Fruit fly (Drosophila melanogaster) Kc167 (cell line): ENCODE data around the gene CG1847.

Experiments used
- Myc ChIP-seq: fragments of >200 bp; optimal IDR thresholded peaks from 2 replicates; lab custom pipeline; 2017; ENCODE audit warnings: missing external identifiers
- Sin3A ChIP-seq: fragments of >200 bp; optimal IDR thresholded peaks from 2 replicates; lab custom pipeline; 2018; ENCODE audit warnings: missing external identifiers
- h ChIP-seq: fragments of >200 bp; optimal IDR thresholded peaks from 3 replicates; lab custom pipeline; 2018; ENCODE audit warnings: missing external identifiers
- insv ChIP-seq: fragments of >200 bp; optimal IDR thresholded peaks from 3 replicates; lab custom pipeline; 2018; ENCODE audit warnings: missing external identifiers
- psq ChIP-seq: fragments of >200 bp; optimal IDR thresholded peaks from 2 replicates; lab custom pipeline; 2017; ENCODE audit warnings: missing external identifiers
- ttk ChIP-seq: sonication (Bioruptor generic); optimal IDR thresholded peaks from 2 replicates; lab custom pipeline; 2017; ENCODE audit warnings: missing external identifiers

The CG1847 gene

dm6 chrX:11868866-11869265 lies at the start of gene CG1847, which contains the start of gene Nrd1:
CG1847 (plus strand) TSS chrX:11869170.
Nrd1 (minus strand) TSS chrX:11868893.
- no peak for TF ChIP-seq insv
- TF ChIP-seq psq (lab: Kevin White, UChicago): no peak
- TF ChIP-seq ttk (lab: Kevin White, UChicago): no peak
- no peak for TF ChIP-seq Myc (lab: Kevin White, UChicago)
- no peak for TF ChIP-seq Sin3A (lab: Kevin White, UChicago)
- no peak for TF ChIP-seq h (lab: Kevin White, UChicago)

- TF ChIP-seq Myc (lab: Kevin White, UChicago) (no peak), ttk (lab: Kevin White, UChicago) (no peak), h (lab: Kevin White, UChicago) (no peak), Sin3A (lab: Kevin White, UChicago) (no peak), insv (no peak), psq (lab: Kevin White, UChicago) (no peak)
Observed at dm6 chrX:11819241-11819862, 49.6 kb upstream of the CG1847 start.

dm6 chrX:11820284-11821075 lies 48.5 kb upstream of the CG1847 start:
- TF ChIP-seq psq (lab: Kevin White, UChicago): no peak
- no peak for TF ChIP-seq ttk (lab: Kevin White, UChicago)
- no peak for TF ChIP-seq insv
- TF ChIP-seq Sin3A (lab: Kevin White, UChicago): no peak
- no peak for TF ChIP-seq Myc (lab: Kevin White, UChicago)
- no peak for TF ChIP-seq h (lab: Kevin White, UChicago)

- TF ChIP-seq Myc (lab: Kevin White, UChicago) (no peak), Sin3A (lab: Kevin White, UChicago) (no peak), h (lab: Kevin White, UChicago) (no peak), insv (no peak), ttk (lab: Kevin White, UChicago) (no peak), psq (lab: Kevin White, UChicago) (no peak)
Observed at dm6 chrX:11821946-11822345, 47.0 kb upstream of the CG1847 start.

- TF ChIP-seq Sin3A (lab: Kevin White, UChicago) (no peak), insv (no peak), Myc (lab: Kevin White, UChicago) (no peak), ttk (lab: Kevin White, UChicago) (no peak), psq (lab: Kevin White, UChicago) (no peak), h (lab: Kevin White, UChicago) (no peak)
Observed at dm6 chrX:11823003-11823402, 46.0 kb upstream of the CG1847 start.

dm6 chrX:11828336-11829007 lies 40.5 kb upstream of the CG1847 start:
- TF ChIP-seq Myc (lab: Kevin White, UChicago) (no peak), Sin3A (lab: Kevin White, UChicago) (no peak), ttk (lab: Kevin White, UChicago) (no peak), insv (no peak), h (lab: Kevin White, UChicago) (no peak), psq (lab: Kevin White, UChicago) (no peak)

- no peak for TF ChIP-seq insv
- TF ChIP-seq ttk (lab: Kevin White, UChicago): no peak
- no peak for TF ChIP-seq h (lab: Kevin White, UChicago)
- TF ChIP-seq Myc (lab: Kevin White, UChicago): no peak
- TF ChIP-seq psq (lab: Kevin White, UChicago): no peak
- TF ChIP-seq Sin3A (lab: Kevin White, UChicago): no peak
Observed at dm6 chrX:11837926-11838325, 31.0 kb upstream of the CG1847 start, which contains the start of gene CG15741. CG15741 (minus strand) TSS chrX:11838026.

- no peak for TF ChIP-seq Myc (lab: Kevin White, UChicago)
- TF ChIP-seq Sin3A (lab: Kevin White, UChicago): no peak
- no peak for TF ChIP-seq psq (lab: Kevin White, UChicago)
- TF ChIP-seq ttk (lab: Kevin White, UChicago): no peak
- no peak for TF ChIP-seq insv
- TF ChIP-seq h (lab: Kevin White, UChicago): no peak
Observed at dm6 chrX:11839308-11839707, 29.7 kb upstream of the CG1847 start, which contains the start of gene Cyp28c1. Cyp28c1 (plus strand) TSS chrX:11839608.

dm6 chrX:11841702-11842378 lies 27.1 kb upstream of the CG1847 start:
- TF ChIP-seq Sin3A (lab: Kevin White, UChicago): no peak
- TF ChIP-seq Myc (lab: Kevin White, UChicago): no peak

- no peak for TF ChIP-seq psq (lab: Kevin White, UChicago)
- no peak for TF ChIP-seq ttk (lab: Kevin White, UChicago)
- TF ChIP-seq Myc (lab: Kevin White, UChicago): no peak
- TF ChIP-seq h (lab: Kevin White, UChicago): no peak
- no peak for TF ChIP-seq insv
- TF ChIP-seq Sin3A (lab: Kevin White, UChicago): no peak
Observed at dm6 chrX:11846049-11846718, 22.8 kb upstream of the CG1847 start, which contains the start of gene CG15740. CG15740 (minus strand) TSS chrX:11846099.
